Worm (Caenorhabditis elegans): ENCODE results near the gene M163.22.

- TF ChIP-seq him-1 (tag; optimal IDR thresholded peaks at IDR 0.05), result no peak
- no peak for TF ChIP-seq unc-62 (GFP tag; optimal IDR thresholded peaks at IDR 0.05)
- TF ChIP-seq bed-2 (GFP tag; IDR thresholded peaks at IDR 0.05), result no peak
- no peak for TF ChIP-seq aptf-2 (GFP tag; conservative IDR thresholded peaks at IDR 0.05)
- no peak for TF ChIP-seq ama-1 (optimal IDR thresholded peaks at IDR 0.05)
- TF ChIP-seq ama-1 (GFP tag; optimal IDR thresholded peaks at IDR 0.05), result no peak
- TF ChIP-seq K11D2.4 (GFP tag; IDR thresholded peaks at IDR 0.05), result no peak
- TF ChIP-seq mxl-1 (tag; optimal IDR thresholded peaks at IDR 0.05), result no peak
- TF ChIP-seq snpc-4 (GFP tag; optimal IDR thresholded peaks at IDR 0.05), result no peak
- no peak for TF ChIP-seq snpc-4 (tag; optimal IDR thresholded peaks at IDR 0.05)
Measured at ce11 chrX:14512817-14513216, 47.1 kb downstream of the M163.22 start, which contains the start of gene fbxa-141.

Measured in whole organism, young adult.